Worm (Caenorhabditis elegans) whole organism, L3 larva: ENCODE results near the gene ceh-19.

Source experiments
- ZK546.5 ChIP-seq: sonication (generic microtip); optimal IDR thresholded peaks from 2 replicates; lab custom pipeline; 2017; ENCODE audit warnings: missing biosample characterization, missing genetic modification characterization
- ceh-9 ChIP-seq: sonication (generic microtip); optimal IDR thresholded peaks from 2 replicates; lab custom pipeline; 2018; ENCODE audit warnings: missing biosample characterization, missing genetic modification characterization
- fkh-10 ChIP-seq: sonication (generic microtip); optimal IDR thresholded peaks from 2 replicates; lab custom pipeline; 2017; ENCODE audit warnings: missing biosample characterization, missing genetic modification reagents, missing genetic modification characterization
- lin-15B ChIP-seq: fragments of 150-350 bp; optimal IDR thresholded peaks from 2 replicates; lab custom pipeline; 2014; ENCODE audit warnings: missing biosample characterization, missing genetic modification characterization
- pqm-1 ChIP-seq: fragments of 150-350 bp; optimal IDR thresholded peaks from 2 replicates; lab custom pipeline; 2017; ENCODE audit warnings: missing biosample characterization, missing genetic modification characterization, inconsistent platforms
- snpc-4 ChIP-seq: fragments of 150-350 bp; optimal IDR thresholded peaks from 2 replicates; lab custom pipeline; 2014; ENCODE audit warnings: missing biosample characterization, missing genetic modification characterization
- unc-39 ChIP-seq: sonication (generic microtip); optimal IDR thresholded peaks from 4 replicates; lab custom pipeline; 2017; ENCODE audit warnings: missing biosample characterization, missing genetic modification characterization
- unc-62 ChIP-seq: fragments of 150-350 bp; sonication (generic microtip); optimal IDR thresholded peaks from 4 replicates; lab custom pipeline; 2014; ENCODE audit warnings: missing biosample characterization, missing genetic modification reagents, missing genetic modification characterization

- TF ChIP-seq snpc-4 (tag; lab: Kevin White, UChicago), result no peak
- TF ChIP-seq ZK546.5 (tag; lab: Kevin White, UChicago), result no peak
- no peak for TF ChIP-seq unc-39 (tag; lab: Kevin White, UChicago)
- no peak for TF ChIP-seq fkh-10 (GFP tag; lab: Kevin White, UChicago)
- TF ChIP-seq unc-62, result no peak
- TF ChIP-seq ceh-9, result no peak
- TF ChIP-seq lin-15B (tag; lab: Kevin White, UChicago), result peak; percentile 54
- no peak for TF ChIP-seq pqm-1 (tag; lab: Kevin White, UChicago)
Observed at ce11 chrIV:7982024-7982576, 26.4 kb upstream of the ceh-19 start, which contains the start of gene arf-5.
